Worm (Caenorhabditis elegans) whole organism, mixed stage, embryonic: ENCODE data around the gene tni-3.

ENCODE experiments used
- flh-1 ChIP-seq: fragments of 200-800 bp; sonication (Bioruptor generic); optimal IDR thresholded peaks from 2 replicates; lab custom pipeline; 2018; ENCODE audit warnings: mild to moderate bottlenecking, missing genetic modification characterization, moderate library complexity, missing compliant biosample characterization
- mls-2 ChIP-seq: sonication (generic microtip); optimal IDR thresholded peaks from 2 replicates; lab custom pipeline; 2016; ENCODE audit warnings: mild to moderate bottlenecking, missing genetic modification characterization, moderate library complexity, missing compliant biosample characterization
- unc-39 ChIP-seq: fragments of 150-350 bp; optimal IDR thresholded peaks from 2 replicates; lab custom pipeline; 2014; ENCODE audit warnings: missing biosample characterization, missing genetic modification characterization
- unc-62 ChIP-seq: fragments of 150-350 bp; optimal IDR thresholded peaks from 2 replicates; lab custom pipeline; 2014; ENCODE audit warnings: missing biosample characterization, missing genetic modification reagents, missing genetic modification characterization

DNA sequence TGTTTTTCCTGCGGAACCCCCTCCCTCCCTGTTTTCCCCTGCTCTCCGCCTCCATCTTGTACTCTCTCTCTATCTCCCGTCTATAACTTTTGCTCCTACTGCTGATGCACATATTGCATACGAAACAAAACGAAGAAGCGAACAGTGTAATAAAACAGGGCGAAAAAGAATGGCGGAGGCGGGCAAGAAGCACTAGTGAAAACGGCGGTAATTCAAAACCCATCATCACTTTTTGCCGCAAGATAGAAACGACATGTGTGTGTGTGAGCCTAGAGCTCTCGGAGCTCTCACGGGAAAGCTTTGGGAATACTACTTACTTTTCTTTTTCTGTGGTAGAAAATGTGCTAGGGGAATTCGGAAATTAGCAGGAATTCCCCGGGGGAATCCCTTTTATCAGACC, 1.2 kb upstream of the tni-3 start:
- TF ChIP-seq unc-39 (tag; lab: Kevin White, UChicago) = no peak
- TF ChIP-seq unc-62 (GFP tag; lab: Kevin White, UChicago) = no peak
- no peak for TF ChIP-seq mls-2 (tag; lab: Kevin White, UChicago)
- TF ChIP-seq flh-1 (GFP tag; lab: Kevin White, UChicago) = no peak
